Worm (Caenorhabditis elegans) whole organism, L1 larva: ENCODE results near the gene Y57E12B.4.

Experiments used
- ama-1 ChIP-seq: fragments of 150-350 bp; optimal IDR thresholded peaks from 2 replicates; lab custom pipeline; 2014
- elt-3 ChIP-seq, 6 experiments: fragments of 150-350 bp in 1 of 6; sonication (generic microtip); optimal IDR thresholded peaks; 2 replicates each; lab custom pipeline; 2017 to 2018; ENCODE audit warnings: missing biosample characterization in 6 of 6, missing genetic modification characterization in 6 of 6, inconsistent platforms in 1 of 6
- lin-13 ChIP-seq: fragments of 150-350 bp; optimal IDR thresholded peaks from 2 replicates; lab custom pipeline; 2014; ENCODE audit warnings: missing biosample characterization, missing genetic modification reagents, missing genetic modification characterization
- lin-14 ChIP-seq: fragments of 200-800 bp; sonication (Bioruptor generic); optimal IDR thresholded peaks from 2 replicates; lab custom pipeline; 2018; ENCODE audit warnings: mild to moderate bottlenecking, missing genetic modification characterization, moderate library complexity, missing compliant biosample characterization
- nhr-76 ChIP-seq: sonication (generic microtip); optimal IDR thresholded peaks from 2 replicates; lab custom pipeline; 2017; ENCODE audit warnings: missing biosample characterization, missing genetic modification characterization
- snu-23 ChIP-seq: sonication (generic microtip); optimal IDR thresholded peaks from 2 replicates; lab custom pipeline; 2016; ENCODE audit warnings: missing genetic modification characterization, missing compliant biosample characterization
- ztf-11 ChIP-seq, 2 experiments: sonication (generic microtip); optimal IDR thresholded peaks; 2 replicates each; lab custom pipeline; 2016 to 2017; ENCODE audit warnings: missing genetic modification characterization in 2 of 2, missing biosample characterization in 1 of 2, missing compliant biosample characterization in 1 of 2

DNA sequence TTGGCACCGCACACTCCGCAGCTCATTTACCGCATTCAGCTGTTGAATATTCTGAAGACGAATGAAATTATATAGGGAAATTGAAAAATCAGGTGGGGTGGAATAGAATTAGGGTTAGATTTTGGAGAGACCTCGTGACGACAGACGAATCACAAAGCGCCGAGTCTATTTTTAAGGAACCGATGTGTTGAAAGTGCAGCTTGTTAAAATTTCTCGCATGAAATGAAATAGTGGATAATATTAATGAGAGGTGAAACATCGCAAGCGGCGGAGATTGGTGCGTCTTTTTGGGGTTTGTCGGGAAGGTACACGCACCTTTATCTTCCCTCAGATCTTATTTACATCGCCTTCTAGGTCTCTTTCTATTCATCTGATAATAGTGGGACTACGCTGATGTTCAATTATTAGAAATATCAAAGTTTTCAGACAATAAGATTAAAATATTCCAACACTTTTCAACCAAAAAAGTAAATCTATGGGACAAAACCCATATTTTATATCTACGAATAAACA is 42.3 kb upstream of the Y57E12B.4 start, which contains the start of gene nhr-140:
- TF ChIP-seq ama-1, result no peak
- no peak for TF ChIP-seq nhr-76 (tag; lab: Kevin White, UChicago)
- no peak for TF ChIP-seq elt-3 (tag; optimal IDR thresholded peaks at IDR 0.05; lab: Kevin White, UChicago)
- no peak for TF ChIP-seq lin-14 (GFP tag; lab: Kevin White, UChicago)
- no peak for TF ChIP-seq snu-23 (GFP tag; lab: Kevin White, UChicago)
- no peak for TF ChIP-seq ztf-11 (tag; optimal IDR thresholded peaks at IDR 0.05; lab: Kevin White, UChicago)
- TF ChIP-seq lin-13 (GFP tag; lab: Kevin White, UChicago), result no peak
